Worm (Caenorhabditis elegans): ENCODE results near the gene oac-8.

ce11 chrIV:10602644-10603043, 18.3 kb downstream of the oac-8 start, which contains the start of gene R09H10.2:
- TF ChIP-seq T22C8.4 (GFP tag; IDR thresholded peaks at IDR 0.05) (no peak), ztf-29 (GFP tag; IDR thresholded peaks at IDR 0.05) (no peak), med-1 (GFP tag; optimal IDR thresholded peaks at IDR 0.05; ENCODE audit: insufficient read depth) (no peak), klf-2 (GFP tag; conservative IDR thresholded peaks at IDR 0.05) (no peak), flt-1 (GFP tag; IDR thresholded peaks at IDR 0.05) (no peak), tab-1 (GFP tag; IDR thresholded peaks at IDR 0.05) (no peak), cog-1 (tag; optimal IDR thresholded peaks at IDR 0.05) (no peak)
